Fruit fly (Drosophila melanogaster) whole organism, embryonic: Measurements from ENCODE around the gene Setx.
A peak's percentile ranks its signal among the peaks of the same experiment; 100 is the strongest.

ENCODE experiments used
- CG10147 ChIP-seq: fragments of 200-800 bp; sonication (Bioruptor generic); optimal IDR thresholded peaks from 2 replicates; lab custom pipeline; 2019; ENCODE audit warnings: missing biosample characterization, mild to moderate bottlenecking, missing genetic modification characterization, moderate library complexity
- CG10366 ChIP-seq: fragments of 200-800 bp; sonication (Bioruptor generic); IDR thresholded peaks from 2 replicates; pipeline ENCODE4 v1.3.6; 2022; ENCODE audit warnings: missing biosample characterization, missing genetic modification characterization
- CG11696 ChIP-seq: fragments of 200-800 bp; sonication (Bioruptor generic); IDR thresholded peaks from 2 replicates; pipeline ENCODE4 v1.3.6; 2022; ENCODE audit warnings: missing biosample characterization, missing genetic modification characterization
- CG13296 ChIP-seq: fragments of 200-800 bp; sonication (Bioruptor generic); optimal IDR thresholded peaks from 3 replicates; lab custom pipeline; 2018; ENCODE audit warnings: missing biosample characterization, mild to moderate bottlenecking, missing genetic modification characterization
- CG14014 ChIP-seq: fragments of 200-800 bp; sonication (Bioruptor generic); IDR thresholded peaks from 2 replicates; pipeline ENCODE4 v1.3.6; 2022; ENCODE audit warnings: missing biosample characterization, missing genetic modification characterization
- CG15696 ChIP-seq: fragments of 200-800 bp; sonication (Bioruptor generic); optimal IDR thresholded peaks from 2 replicates; lab custom pipeline; 2019; ENCODE audit warnings: missing biosample characterization, mild to moderate bottlenecking, missing genetic modification characterization, moderate library complexity
- CG1603 ChIP-seq: fragments of 200-800 bp; sonication (Bioruptor generic); optimal IDR thresholded peaks from 2 replicates; lab custom pipeline; 2019; ENCODE audit warnings: missing biosample characterization, mild to moderate bottlenecking, missing genetic modification characterization, moderate library complexity
- CG17568 ChIP-seq: fragments of 200-800 bp; sonication (Bioruptor generic); optimal IDR thresholded peaks from 2 replicates; lab custom pipeline; 2018; ENCODE audit warnings: missing biosample characterization, mild to moderate bottlenecking, missing genetic modification characterization, moderate library complexity
- CG2875 ChIP-seq: fragments of 200-800 bp; sonication (Bioruptor generic); optimal IDR thresholded peaks from 2 replicates; lab custom pipeline; 2017; ENCODE audit warnings: missing biosample characterization, mild to moderate bottlenecking, missing genetic modification characterization, missing genetic modification reagents
- CG31365 ChIP-seq: fragments of 200-800 bp; sonication (Bioruptor generic); optimal IDR thresholded peaks from 2 replicates; lab custom pipeline; 2018; ENCODE audit warnings: missing biosample characterization, mild to moderate bottlenecking, missing genetic modification characterization
- CG32532 ChIP-seq: fragments of 200-800 bp; sonication (Bioruptor generic); IDR thresholded peaks from 2 replicates; pipeline ENCODE4 v1.3.6; 2022; ENCODE audit warnings: missing biosample characterization, missing genetic modification characterization
- CG34376 ChIP-seq: fragments of 200-800 bp; sonication (Bioruptor generic); optimal IDR thresholded peaks from 2 replicates; lab custom pipeline; 2018; ENCODE audit warnings: missing biosample characterization, mild to moderate bottlenecking, missing genetic modification characterization
- CG3838 ChIP-seq: fragments of 200-800 bp; sonication (Bioruptor generic); optimal IDR thresholded peaks from 3 replicates; lab custom pipeline; 2016; ENCODE audit warnings: missing biosample characterization, missing genetic modification characterization
- CG5180 ChIP-seq: fragments of 200-800 bp; sonication (Bioruptor generic); optimal IDR thresholded peaks from 3 replicates; lab custom pipeline; 2017; ENCODE audit warnings: missing biosample characterization, missing genetic modification characterization, mild to moderate bottlenecking, moderate library complexity, missing genetic modification reagents
- CG5245 ChIP-seq: fragments of 200-800 bp; sonication (Bioruptor generic); optimal IDR thresholded peaks from 3 replicates; lab custom pipeline; 2016; ENCODE audit warnings: missing biosample characterization, missing genetic modification characterization
- CG6765 ChIP-seq: fragments of 200-800 bp; sonication (Bioruptor generic); optimal IDR thresholded peaks from 3 replicates; lab custom pipeline; 2017; ENCODE audit warnings: missing biosample characterization, mild to moderate bottlenecking, missing genetic modification characterization
- CG7928 ChIP-seq: fragments of 200-800 bp; sonication (Bioruptor generic); optimal IDR thresholded peaks from 2 replicates; lab custom pipeline; 2017; ENCODE audit warnings: missing biosample characterization, mild to moderate bottlenecking, missing genetic modification characterization
- CG7987 ChIP-seq: fragments of 200-800 bp; sonication (Bioruptor generic); optimal IDR thresholded peaks from 2 replicates; lab custom pipeline; 2018; ENCODE audit warnings: missing biosample characterization, mild to moderate bottlenecking, missing genetic modification characterization, moderate library complexity
- CG9437 ChIP-seq: fragments of 200-800 bp; sonication (Bioruptor generic); optimal IDR thresholded peaks from 2 replicates; lab custom pipeline; 2018; ENCODE audit warnings: missing biosample characterization, mild to moderate bottlenecking, missing genetic modification characterization
- Dad ChIP-seq: fragments of 200-800 bp; sonication (Bioruptor generic); optimal IDR thresholded peaks from 3 replicates; lab custom pipeline; 2016; ENCODE audit warnings: missing biosample characterization, missing genetic modification characterization
- Dek ChIP-seq: fragments of 200-800 bp; sonication (Bioruptor generic); optimal IDR thresholded peaks from 3 replicates; lab custom pipeline; 2019; ENCODE audit warnings: missing biosample characterization, mild to moderate bottlenecking, missing genetic modification characterization, moderate library complexity
- Hey ChIP-seq: fragments of 200-800 bp; sonication (Bioruptor generic); optimal IDR thresholded peaks from 3 replicates; lab custom pipeline; 2018; ENCODE audit warnings: missing biosample characterization, mild to moderate bottlenecking, missing genetic modification characterization
- HmgD ChIP-seq: fragments of 200-800 bp; sonication (Bioruptor generic); optimal IDR thresholded peaks from 3 replicates; lab custom pipeline; 2016; ENCODE audit warnings: missing biosample characterization, missing genetic modification characterization
- Hr78 ChIP-seq, 2 experiments: fragments of 200-800 bp in 1 of 2; fragments of >200 bp in 1 of 2; sonication (Bioruptor generic) in 1 of 2; optimal IDR thresholded peaks; 2 replicates each; lab custom pipeline; 2017 to 2019; ENCODE audit warnings: missing biosample characterization in 2 of 2, missing genetic modification characterization in 2 of 2, mild to moderate bottlenecking in 1 of 2, moderate library complexity in 1 of 2
- Meics ChIP-seq: fragments of 200-800 bp; sonication (Bioruptor generic); optimal IDR thresholded peaks from 2 replicates; lab custom pipeline; 2017; ENCODE audit warnings: missing biosample characterization, mild to moderate bottlenecking, missing genetic modification characterization
- Rx ChIP-seq: fragments of 200-800 bp; sonication (Bioruptor generic); IDR thresholded peaks from 2 replicates; pipeline ENCODE4 v1.3.6; 2022; ENCODE audit warnings: missing biosample characterization, missing genetic modification characterization
- Sry-β ChIP-seq: fragments of 200-800 bp; sonication (Bioruptor generic); optimal IDR thresholded peaks from 2 replicates; lab custom pipeline; 2018; ENCODE audit warnings: missing biosample characterization, mild to moderate bottlenecking, missing genetic modification characterization, moderate library complexity
- Usf ChIP-seq: fragments of 200-800 bp; sonication (Bioruptor generic); optimal IDR thresholded peaks from 2 replicates; lab custom pipeline; 2017; ENCODE audit warnings: missing genotype, missing biosample characterization, missing genetic modification characterization
- Vsx1 ChIP-seq: fragments of 200-800 bp; sonication (Bioruptor generic); optimal IDR thresholded peaks from 2 replicates; lab custom pipeline; 2017; ENCODE audit warnings: missing biosample characterization, mild to moderate bottlenecking, missing genetic modification characterization, missing genetic modification reagents
- caup ChIP-seq: fragments of 200-800 bp; sonication (Bioruptor generic); optimal IDR thresholded peaks from 3 replicates; lab custom pipeline; 2017; ENCODE audit warnings: missing biosample characterization, mild to moderate bottlenecking, missing genetic modification characterization, moderate library complexity; ENCODE audit not compliant: severe bottlenecking
- crc ChIP-seq: fragments of 200-800 bp; sonication (Bioruptor generic); optimal IDR thresholded peaks from 2 replicates; lab custom pipeline; 2016; ENCODE audit warnings: missing biosample characterization, missing genetic modification characterization
- cwo ChIP-seq: fragments of 200-800 bp; sonication (Bioruptor generic); optimal IDR thresholded peaks from 3 replicates; lab custom pipeline; 2017; ENCODE audit warnings: missing biosample characterization, missing genetic modification characterization, mild to moderate bottlenecking, moderate library complexity, missing genetic modification reagents
- danr ChIP-seq: fragments of 200-800 bp; sonication (Bioruptor generic); IDR thresholded peaks from 2 replicates; pipeline ENCODE4 v1.3.6; 2022; ENCODE audit warnings: missing biosample characterization, missing genetic modification characterization
- dati ChIP-seq: fragments of 200-800 bp; sonication (Bioruptor generic); IDR thresholded peaks from 2 replicates; pipeline ENCODE4 v1.3.6; 2022; ENCODE audit warnings: missing biosample characterization, missing genetic modification characterization
- eve ChIP-seq, 2 experiments: fragments of >200 bp; optimal IDR thresholded peaks; 2 replicates each; lab custom pipeline; 2017; ENCODE audit warnings: missing biosample characterization in 2 of 2, missing genetic modification characterization in 2 of 2
- ewg ChIP-seq: fragments of 200-800 bp; sonication (Bioruptor generic); optimal IDR thresholded peaks from 3 replicates; lab custom pipeline; 2017; ENCODE audit warnings: mild to moderate bottlenecking, missing biosample characterization, missing genetic modification reagents, missing genetic modification characterization
- exex ChIP-seq: fragments of 200-800 bp; sonication (Bioruptor generic); optimal IDR thresholded peaks from 4 replicates; lab custom pipeline; 2018; ENCODE audit warnings: missing biosample characterization, mild to moderate bottlenecking, missing genetic modification characterization, moderate library complexity
- fd64A ChIP-seq: fragments of 200-800 bp; sonication (Bioruptor generic); optimal IDR thresholded peaks from 3 replicates; lab custom pipeline; 2018; ENCODE audit warnings: missing biosample characterization, mild to moderate bottlenecking, missing genetic modification characterization
- ftz-f1 ChIP-seq: fragments of 200-800 bp; sonication (Bioruptor generic); optimal IDR thresholded peaks from 2 replicates; lab custom pipeline; 2016; ENCODE audit warnings: missing biosample characterization, missing genetic modification characterization
- grn ChIP-seq: fragments of 200-800 bp; sonication (Bioruptor generic); optimal IDR thresholded peaks from 3 replicates; lab custom pipeline; 2017; ENCODE audit warnings: missing biosample characterization, missing genetic modification characterization
- ham ChIP-seq: fragments of 200-800 bp; sonication (Bioruptor generic); IDR thresholded peaks from 2 replicates; pipeline ENCODE4 v1.3.6; 2022; ENCODE audit warnings: missing biosample characterization, missing genetic modification characterization
- lbe ChIP-seq: fragments of 200-800 bp; sonication (Bioruptor generic); optimal IDR thresholded peaks from 2 replicates; lab custom pipeline; 2016; ENCODE audit warnings: missing biosample characterization, mild to moderate bottlenecking, missing genetic modification characterization
- nerfin-1 ChIP-seq: fragments of 200-800 bp; sonication (Bioruptor generic); optimal IDR thresholded peaks from 3 replicates; lab custom pipeline; 2019; ENCODE audit warnings: missing biosample characterization, mild to moderate bottlenecking, missing genetic modification characterization, moderate library complexity
- pfk ChIP-seq: fragments of 200-800 bp; sonication (Bioruptor generic); optimal IDR thresholded peaks from 2 replicates; lab custom pipeline; 2018; ENCODE audit warnings: missing biosample characterization, mild to moderate bottlenecking, missing genetic modification characterization, moderate library complexity
- rib ChIP-seq: fragments of 200-800 bp; sonication (Bioruptor generic); IDR thresholded peaks from 2 replicates; pipeline ENCODE4 v1.3.6; 2022; ENCODE audit warnings: missing biosample characterization, missing genetic modification characterization
- sd ChIP-seq: fragments of 200-800 bp; sonication (Bioruptor generic); optimal IDR thresholded peaks from 3 replicates; lab custom pipeline; 2018; ENCODE audit warnings: missing biosample characterization, mild to moderate bottlenecking, missing genetic modification characterization, moderate library complexity
- slbo ChIP-seq: fragments of 200-800 bp; sonication (Bioruptor generic); IDR thresholded peaks from 2 replicates; pipeline ENCODE4 v1.3.6; 2022; ENCODE audit warnings: missing biosample characterization, missing genetic modification characterization
- sob ChIP-seq: fragments of 200-800 bp; sonication (Bioruptor generic); IDR thresholded peaks from 2 replicates; pipeline ENCODE4 v1.3.6; 2022; ENCODE audit warnings: missing biosample characterization, missing genetic modification characterization
- vnd ChIP-seq: fragments of 200-800 bp; sonication (Bioruptor generic); IDR thresholded peaks from 3 replicates; pipeline ENCODE4 v1.3.6; 2022; ENCODE audit warnings: missing biosample characterization, missing genetic modification characterization; ENCODE audit not compliant: partially characterized antibody
- wor ChIP-seq: fragments of 200-800 bp; sonication (Bioruptor generic); IDR thresholded peaks from 2 replicates; pipeline ENCODE4 v1.3.6; 2022; ENCODE audit warnings: missing biosample characterization, missing genetic modification characterization

Gene Setx

dm6 chr3L:8093553-8093952 is 43.7 kb downstream of the Setx start (continued):
- TF ChIP-seq CG31365 (tag; lab: Kevin White, UChicago) (no peak), Rx (GFP tag; lab: Robert Waterston, UW) (no peak), CG10147 (GFP tag; lab: Kevin White, UChicago) (peak; percentile 42), Usf (GFP tag; lab: Kevin White, UChicago) (no peak), rib (no peak), Vsx1 (GFP tag; lab: Kevin White, UChicago) (peak; percentile 53), ham (GFP tag; lab: Robert Waterston, UW) (no peak), sd (tag; lab: Kevin White, UChicago) (peak; percentile 90), Sry-β (GFP tag; lab: Kevin White, UChicago) (no peak), danr (no peak), CG17568 (GFP tag; lab: Kevin White, UChicago) (peak; percentile 55), caup (GFP tag; lab: Kevin White, UChicago) (peak; percentile 23), slbo (GFP tag; lab: Robert Waterston, UW) (no peak), eve (GFP tag; optimal IDR thresholded peaks at IDR 0.05; lab: Kevin White, UChicago) (peak in 1 of 2 experiments; percentile 60), CG5245 (GFP tag; lab: Kevin White, UChicago) (no peak), CG15696 (tag; lab: Kevin White, UChicago) (no peak), Dek (tag; lab: Kevin White, UChicago) (no peak), CG34376 (GFP tag; lab: Kevin White, UChicago) (peak; percentile 95), HmgD (GFP tag; lab: Kevin White, UChicago) (no peak), cwo (GFP tag; lab: Kevin White, UChicago) (peak; percentile 95), crc (GFP tag; lab: Kevin White, UChicago) (no peak), CG1603 (peak; percentile 17), CG9437 (GFP tag; lab: Kevin White, UChicago) (no peak), Meics (GFP tag; lab: Kevin White, UChicago) (peak; percentile 22), dati (GFP tag; lab: Robert Waterston, UW) (no peak), pfk (GFP tag; lab: Kevin White, UChicago) (no peak), CG13296 (peak; percentile 71), Dad (no peak), CG7987 (GFP tag; lab: Kevin White, UChicago) (peak; percentile 65), grn (GFP tag; lab: Kevin White, UChicago) (peak; percentile 79), lbe (GFP tag; lab: Kevin White, UChicago) (no peak), CG2875 (GFP tag; lab: Kevin White, UChicago) (no peak), sob (peak; percentile 24; the same call in 1 of the 2 replicates), CG11696 (GFP tag; lab: Robert Waterston, UW) (no peak), CG7928 (GFP tag; lab: Kevin White, UChicago) (no peak), CG6765 (GFP tag; lab: Kevin White, UChicago) (peak; percentile 37), CG14014 (GFP tag; lab: Robert Waterston, UW) (no peak), fd64A (GFP tag; lab: Kevin White, UChicago) (no peak), CG3838 (GFP tag; lab: Kevin White, UChicago) (no peak), Hey (peak; percentile 47), CG10366 (GFP tag; lab: Robert Waterston, UW) (no peak), exex (tag; lab: Kevin White, UChicago) (peak; percentile 99), wor (GFP tag; lab: Robert Waterston, UW) (no peak), Hr78 (GFP tag; optimal IDR thresholded peaks at IDR 0.05; lab: Kevin White, UChicago) (peak in 1 of 2 experiments; percentile 95), nerfin-1 (tag; lab: Kevin White, UChicago) (no peak), CG5180 (GFP tag; lab: Kevin White, UChicago) (no peak), CG32532 (no peak), vnd (GFP tag; lab: Robert Waterston, UW) (no peak), ftz-f1 (GFP tag; lab: Kevin White, UChicago) (peak; percentile 57), ewg (GFP tag; lab: Kevin White, UChicago) (no peak)
